Fruit fly (Drosophila melanogaster) whole organism, embryonic: ENCODE results near the gene CG43077.

ENCODE experiments used
- ATbp ChIP-seq: fragments of 200-800 bp; sonication (Bioruptor generic); optimal IDR thresholded peaks from 2 replicates; lab custom pipeline; 2017; ENCODE audit warnings: missing biosample characterization, mild to moderate bottlenecking, missing genetic modification characterization, missing genetic modification reagents
- Atf3 ChIP-seq: fragments of 200-800 bp; sonication (Bioruptor generic); optimal IDR thresholded peaks from 3 replicates; lab custom pipeline; 2016; ENCODE audit warnings: missing biosample characterization, missing genetic modification characterization
- B-H1 ChIP-seq: fragments of 200-800 bp; sonication (Bioruptor generic); IDR thresholded peaks from 3 replicates; pipeline ENCODE4 v1.3.6; 2022; ENCODE audit warnings: missing biosample characterization, missing genetic modification characterization
- B-H2 ChIP-seq: fragments of 200-800 bp; sonication (Bioruptor generic); optimal IDR thresholded peaks from 2 replicates; lab custom pipeline; 2018; ENCODE audit warnings: missing biosample characterization, mild to moderate bottlenecking, missing genetic modification characterization
- CG1024 ChIP-seq: fragments of 200-800 bp; sonication (Bioruptor generic); IDR thresholded peaks from 2 replicates; pipeline ENCODE4 v1.3.6; 2022; ENCODE audit warnings: missing biosample characterization, missing genetic modification characterization
- CG10543 ChIP-seq: fragments of 200-800 bp; sonication (Bioruptor generic); optimal IDR thresholded peaks from 3 replicates; lab custom pipeline; 2017; ENCODE audit warnings: missing biosample characterization, mild to moderate bottlenecking, missing genetic modification characterization, moderate library complexity
- CG12155 ChIP-seq: fragments of 200-800 bp; sonication (Bioruptor generic); optimal IDR thresholded peaks from 3 replicates; lab custom pipeline; 2016; ENCODE audit warnings: missing biosample characterization, missing genetic modification characterization
- CG12219 ChIP-seq: fragments of 200-800 bp; sonication (Bioruptor generic); optimal IDR thresholded peaks from 3 replicates; lab custom pipeline; 2018; ENCODE audit warnings: missing biosample characterization, mild to moderate bottlenecking, missing genetic modification characterization
- CG13775 ChIP-seq: fragments of 200-800 bp; sonication (Bioruptor generic); optimal IDR thresholded peaks from 3 replicates; lab custom pipeline; 2017; ENCODE audit warnings: missing biosample characterization, mild to moderate bottlenecking, missing genetic modification characterization
- CG14667 ChIP-seq: fragments of 200-800 bp; sonication (Bioruptor generic); IDR thresholded peaks from 2 replicates; pipeline ENCODE4 v1.3.6; 2022; ENCODE audit warnings: missing biosample characterization, missing genetic modification characterization
- CG17186 ChIP-seq: fragments of 200-800 bp; sonication (Bioruptor generic); optimal IDR thresholded peaks from 3 replicates; lab custom pipeline; 2017; ENCODE audit warnings: missing biosample characterization, missing genetic modification reagents, missing genetic modification characterization
- CG17829 ChIP-seq: fragments of 200-800 bp; optimal IDR thresholded peaks from 2 replicates; lab custom pipeline; 2019; ENCODE audit warnings: missing biosample characterization, mild to moderate bottlenecking, missing genetic modification characterization, moderate library complexity
- CG30403 ChIP-seq: fragments of 200-800 bp; sonication (Bioruptor generic); optimal IDR thresholded peaks from 3 replicates; lab custom pipeline; 2016; ENCODE audit warnings: missing biosample characterization, missing genetic modification characterization
- CG31441 ChIP-seq: fragments of 200-800 bp; sonication (Bioruptor generic); IDR thresholded peaks from 2 replicates; pipeline ENCODE4 v1.3.6; 2022; ENCODE audit warnings: missing biosample characterization, missing genetic modification characterization
- CG34376 ChIP-seq: fragments of 200-800 bp; sonication (Bioruptor generic); optimal IDR thresholded peaks from 2 replicates; lab custom pipeline; 2018; ENCODE audit warnings: missing biosample characterization, mild to moderate bottlenecking, missing genetic modification characterization
- CG34422 ChIP-seq: fragments of 200-800 bp; sonication (Bioruptor generic); IDR thresholded peaks from 3 replicates; pipeline ENCODE4 v1.3.6; 2022; ENCODE audit warnings: missing biosample characterization, missing genetic modification characterization
- CG42726 ChIP-seq: fragments of 200-800 bp; sonication (Bioruptor generic); IDR thresholded peaks from 2 replicates; pipeline ENCODE4 v1.3.6; 2022; ENCODE audit warnings: missing biosample characterization, missing genetic modification characterization; ENCODE audit not compliant: partially characterized antibody
- CG4404 ChIP-seq: fragments of 200-800 bp; sonication (Bioruptor generic); IDR thresholded peaks from 2 replicates; pipeline ENCODE4 v1.3.6; 2022; ENCODE audit warnings: missing biosample characterization, missing genetic modification characterization
- CG4707 ChIP-seq: fragments of 200-800 bp; sonication (Bioruptor generic); optimal IDR thresholded peaks from 2 replicates; lab custom pipeline; 2018; ENCODE audit warnings: missing biosample characterization, mild to moderate bottlenecking, missing genetic modification characterization, moderate library complexity
- CG8089 ChIP-seq: fragments of 200-800 bp; sonication (Bioruptor generic); optimal IDR thresholded peaks from 3 replicates; lab custom pipeline; 2016; ENCODE audit warnings: missing biosample characterization, missing genetic modification characterization
- CG8478 ChIP-seq: fragments of >200 bp; optimal IDR thresholded peaks from 2 replicates; lab custom pipeline; 2018
- CG8924 ChIP-seq: fragments of 200-800 bp; optimal IDR thresholded peaks from 3 replicates; lab custom pipeline; 2019; ENCODE audit warnings: missing biosample characterization, mild to moderate bottlenecking, missing genetic modification characterization, moderate library complexity
- CG9215 ChIP-seq: fragments of 200-800 bp; sonication (Bioruptor generic); IDR thresholded peaks from 2 replicates; pipeline ENCODE4 v1.3.6; 2022; ENCODE audit warnings: missing biosample characterization, missing genetic modification characterization
- CG9609 ChIP-seq: fragments of 200-800 bp; sonication (Bioruptor generic); optimal IDR thresholded peaks from 3 replicates; lab custom pipeline; 2016; ENCODE audit warnings: missing biosample characterization, missing genetic modification characterization
- Dp ChIP-seq: fragments of 200-800 bp; sonication (Bioruptor generic); optimal IDR thresholded peaks from 2 replicates; lab custom pipeline; 2018; ENCODE audit warnings: missing biosample characterization, mild to moderate bottlenecking, missing genetic modification characterization, moderate library complexity
- HLH54F ChIP-seq: fragments of 200-800 bp; sonication (Bioruptor generic); optimal IDR thresholded peaks from 3 replicates; lab custom pipeline; 2016; ENCODE audit warnings: missing biosample characterization, missing genetic modification characterization
- Hmx ChIP-seq: fragments of 200-800 bp; sonication (Bioruptor generic); optimal IDR thresholded peaks from 2 replicates; lab custom pipeline; 2016; ENCODE audit warnings: missing biosample characterization, missing genetic modification characterization
- Hr39 ChIP-seq: fragments of >200 bp; optimal IDR thresholded peaks from 2 replicates; lab custom pipeline; 2017
- Neu2 ChIP-seq: fragments of 200-800 bp; sonication (Bioruptor generic); optimal IDR thresholded peaks from 3 replicates; lab custom pipeline; 2016; ENCODE audit warnings: missing biosample characterization, missing genetic modification characterization, borderline replicate concordance
- Nf-YA ChIP-seq: fragments of 200-800 bp; sonication (Bioruptor generic); IDR thresholded peaks from 2 replicates; pipeline ENCODE4 v1.3.6; 2022; ENCODE audit warnings: missing biosample characterization, missing genetic modification characterization
- NfI ChIP-seq: fragments of 200-800 bp; sonication (Bioruptor generic); optimal IDR thresholded peaks from 3 replicates; lab custom pipeline; 2018; ENCODE audit warnings: missing biosample characterization, mild to moderate bottlenecking, missing genetic modification characterization, moderate library complexity
- Ptx1 ChIP-seq: fragments of 200-800 bp; sonication (Bioruptor generic); IDR thresholded peaks from 2 replicates; pipeline ENCODE4 v1.3.6; 2022; ENCODE audit warnings: missing biosample characterization, missing genetic modification characterization
- Sry-δ ChIP-seq: fragments of 200-800 bp; sonication (Bioruptor generic); optimal IDR thresholded peaks from 2 replicates; lab custom pipeline; 2016; ENCODE audit warnings: missing biosample characterization, missing genetic modification characterization
- TFAM ChIP-seq: fragments of 200-800 bp; sonication (Bioruptor generic); optimal IDR thresholded peaks from 2 replicates; lab custom pipeline; 2017; ENCODE audit warnings: missing biosample characterization, missing genetic modification characterization, inconsistent platforms
- caup ChIP-seq: fragments of 200-800 bp; sonication (Bioruptor generic); optimal IDR thresholded peaks from 3 replicates; lab custom pipeline; 2017; ENCODE audit warnings: missing biosample characterization, mild to moderate bottlenecking, missing genetic modification characterization, moderate library complexity; ENCODE audit not compliant: severe bottlenecking
- chinmo ChIP-seq: fragments of 200-800 bp; sonication (Bioruptor generic); IDR thresholded peaks from 4 replicates; pipeline ENCODE4 v1.3.6; 2022; ENCODE audit warnings: missing biosample characterization, missing genetic modification characterization; ENCODE audit not compliant: partially characterized antibody
- crp ChIP-seq, 2 experiments: fragments of 200-800 bp; sonication (Bioruptor generic); optimal IDR thresholded peaks; 2 replicates in 1 of 2; 3 replicates in 1 of 2; lab custom pipeline; 2017; ENCODE audit warnings: missing biosample characterization in 2 of 2, missing genetic modification characterization in 2 of 2, mild to moderate bottlenecking in 1 of 2, moderate library complexity in 1 of 2
- cwo ChIP-seq: fragments of 200-800 bp; sonication (Bioruptor generic); optimal IDR thresholded peaks from 3 replicates; lab custom pipeline; 2017; ENCODE audit warnings: missing biosample characterization, missing genetic modification characterization, mild to moderate bottlenecking, moderate library complexity, missing genetic modification reagents
- eve ChIP-seq, 2 experiments: fragments of >200 bp; optimal IDR thresholded peaks; 2 replicates each; lab custom pipeline; 2017; ENCODE audit warnings: missing biosample characterization in 2 of 2, missing genetic modification characterization in 2 of 2
- kah ChIP-seq: fragments of 200-800 bp; sonication (Bioruptor generic); optimal IDR thresholded peaks from 2 replicates; lab custom pipeline; 2018; ENCODE audit warnings: missing biosample characterization, mild to moderate bottlenecking, missing genetic modification characterization
- mam ChIP-seq: fragments of 200-800 bp; sonication (Bioruptor generic); optimal IDR thresholded peaks from 3 replicates; lab custom pipeline; 2016; ENCODE audit warnings: missing biosample characterization, missing genetic modification characterization
- nerfin-1 ChIP-seq: fragments of 200-800 bp; sonication (Bioruptor generic); optimal IDR thresholded peaks from 3 replicates; lab custom pipeline; 2019; ENCODE audit warnings: missing biosample characterization, mild to moderate bottlenecking, missing genetic modification characterization, moderate library complexity
- onecut ChIP-seq: fragments of 200-800 bp; sonication (Bioruptor generic); IDR thresholded peaks from 2 replicates; pipeline ENCODE4 v1.3.6; 2022; ENCODE audit warnings: missing biosample characterization, missing genetic modification characterization
- pzg ChIP-seq: fragments of 200-800 bp; sonication (Bioruptor generic); optimal IDR thresholded peaks from 3 replicates; lab custom pipeline; 2018; ENCODE audit warnings: missing biosample characterization, mild to moderate bottlenecking, missing genetic modification characterization, moderate library complexity
- ranshi ChIP-seq: fragments of 200-800 bp; sonication (Bioruptor generic); IDR thresholded peaks from 2 replicates; pipeline ENCODE4 v1.3.6; 2022; ENCODE audit warnings: missing biosample characterization, missing genetic modification characterization
- slp2 ChIP-seq: fragments of 200-800 bp; sonication (Bioruptor generic); optimal IDR thresholded peaks from 2 replicates; lab custom pipeline; 2016; ENCODE audit warnings: missing biosample characterization, missing genetic modification characterization
- sqz ChIP-seq: fragments of 200-800 bp; sonication (Bioruptor generic); optimal IDR thresholded peaks from 3 replicates; lab custom pipeline; 2018; ENCODE audit warnings: missing biosample characterization, mild to moderate bottlenecking, missing genetic modification characterization
- tgo ChIP-seq: fragments of 200-800 bp; sonication (Bioruptor generic); IDR thresholded peaks from 3 replicates; pipeline ENCODE4 v1.3.6; 2022; ENCODE audit warnings: missing biosample characterization, missing genetic modification characterization
- toy ChIP-seq: fragments of 200-800 bp; sonication (Bioruptor generic); IDR thresholded peaks from 2 replicates; pipeline ENCODE4 v1.3.6; 2022; ENCODE audit warnings: missing biosample characterization, missing genetic modification characterization
- unc-4 ChIP-seq: fragments of 200-800 bp; sonication (Bioruptor generic); IDR thresholded peaks from 2 replicates; pipeline ENCODE4 v1.3.6; 2022; ENCODE audit warnings: missing biosample characterization, missing genetic modification characterization; ENCODE audit not compliant: partially characterized antibody
- zfh1 ChIP-seq: fragments of 200-800 bp; sonication (Bioruptor generic); IDR thresholded peaks from 3 replicates; pipeline ENCODE4 v1.3.6; 2022; ENCODE audit warnings: missing biosample characterization, missing genetic modification characterization
- zfh2 ChIP-seq: fragments of 200-800 bp; sonication (Bioruptor generic); optimal IDR thresholded peaks from 2 replicates; lab custom pipeline; 2016; ENCODE audit warnings: missing biosample characterization, missing genetic modification characterization

The CG43077 gene

dm6 chrX:17107401-17107916, 39.1 kb upstream of the CG43077 start, which contains the start of gene CG5004 (continued):
- no peak for TF ChIP-seq CG14667 (GFP tag; lab: Robert Waterston, UW)
- no peak for TF ChIP-seq CG8924 (tag; lab: Kevin White, UChicago)
- TF ChIP-seq crp (GFP tag; optimal IDR thresholded peaks at IDR 0.05; lab: Kevin White, UChicago) = no peak
- TF ChIP-seq CG34422 (GFP tag; lab: Robert Waterston, UW) = peak; percentile 78; the same call in 1 of the 3 replicates
- no peak for TF ChIP-seq ATbp
- TF ChIP-seq ranshi = no peak
- TF ChIP-seq nerfin-1 (tag; lab: Kevin White, UChicago) = peak; percentile 74
- TF ChIP-seq CG34376 (GFP tag; lab: Kevin White, UChicago) = peak; percentile 32
- no peak for TF ChIP-seq CG4404 (GFP tag; lab: Robert Waterston, UW)
- no peak for TF ChIP-seq NfI
- no peak for TF ChIP-seq CG8478 (lab: Kevin White, UChicago)
- no peak for TF ChIP-seq Neu2 (GFP tag; lab: Kevin White, UChicago)
- 0 out of 4 replicates have a peak, but pooled peaks have one; percentile 66 for TF ChIP-seq chinmo (GFP tag; lab: Robert Waterston, UW)
- peak; percentile 53 for TF ChIP-seq unc-4
- no peak for TF ChIP-seq CG9609 (GFP tag; lab: Kevin White, UChicago)
- TF ChIP-seq zfh2 (GFP tag; lab: Kevin White, UChicago) = no peak
- TF ChIP-seq mam (GFP tag; lab: Kevin White, UChicago) = no peak
- TF ChIP-seq CG1024 (GFP tag; lab: Robert Waterston, UW) = no peak
- TF ChIP-seq CG12155 (GFP tag; lab: Kevin White, UChicago) = no peak
- 0 out of 2 replicates have a peak, but pooled peaks have one; percentile 41 for TF ChIP-seq CG42726 (GFP tag; lab: Robert Waterston, UW)
- TF ChIP-seq CG17186 (GFP tag; lab: Kevin White, UChicago) = no peak
- TF ChIP-seq sqz (GFP tag; lab: Kevin White, UChicago) = peak; percentile 5
- no peak for TF ChIP-seq Ptx1
- no peak for TF ChIP-seq CG4707
- no peak for TF ChIP-seq CG31441 (GFP tag; lab: Robert Waterston, UW)
- no peak for TF ChIP-seq CG17829 (tag; lab: Kevin White, UChicago)
- TF ChIP-seq B-H2 = no peak
- peak; percentile 74 for TF ChIP-seq pzg
- peak; percentile 54 for TF ChIP-seq Sry-δ (GFP tag; lab: Kevin White, UChicago)
- no peak for TF ChIP-seq CG8089 (GFP tag; lab: Kevin White, UChicago)
- TF ChIP-seq B-H1 (GFP tag; lab: Robert Waterston, UW) = peak; percentile 21; the same call in 1 of the 3 replicates
- TF ChIP-seq slp2 (GFP tag; lab: Kevin White, UChicago) = no peak
- TF ChIP-seq Hr39 (lab: Kevin White, UChicago) = no peak
- TF ChIP-seq Hmx (GFP tag; lab: Kevin White, UChicago) = no peak
- TF ChIP-seq cwo (GFP tag; lab: Kevin White, UChicago) = no peak
- TF ChIP-seq TFAM = no peak
- TF ChIP-seq HLH54F = no peak
- TF ChIP-seq CG10543 (GFP tag; lab: Kevin White, UChicago) = no peak
- TF ChIP-seq CG13775 = no peak
- no peak for TF ChIP-seq Atf3
- no peak for TF ChIP-seq onecut
- no peak for TF ChIP-seq zfh1 (GFP tag; lab: Robert Waterston, UW)
- no peak for TF ChIP-seq CG30403 (GFP tag; lab: Kevin White, UChicago)
- no peak for TF ChIP-seq eve (GFP tag; optimal IDR thresholded peaks at IDR 0.05; lab: Kevin White, UChicago)
- no peak for TF ChIP-seq toy
- no peak for TF ChIP-seq tgo (GFP tag; lab: Robert Waterston, UW)
- TF ChIP-seq Dp (GFP tag; lab: Kevin White, UChicago) = peak; percentile 41
- TF ChIP-seq CG12219 = no peak
- no peak for TF ChIP-seq Nf-YA
- TF ChIP-seq kah (GFP tag; lab: Kevin White, UChicago) = peak; percentile 16
- no peak for TF ChIP-seq CG9215 (GFP tag; lab: Robert Waterston, UW)
- peak; percentile 6 for TF ChIP-seq caup (GFP tag; lab: Kevin White, UChicago)
